Fruit fly (Drosophila melanogaster): Measurements from ENCODE around the gene Sbat.

The Sbat gene

dm6 chr2L:2878188-2878587 is at the start of gene Sbat, which contains the start of gene Prx6a:
Gene Sbat (plus strand): TSS chr2L:2878344.
Gene Prx6a (minus strand): TSS chr2L:2878232.
- TF ChIP-seq CG8301 (tag; optimal IDR thresholded peaks at IDR 0.05) = peak; percentile 55
- TF ChIP-seq CG14655 (GFP tag; optimal IDR thresholded peaks at IDR 0.05) = no peak
- no peak for TF ChIP-seq EcR (GFP tag; optimal IDR thresholded peaks at IDR 0.05)
- TF ChIP-seq CG9948 (tag; optimal IDR thresholded peaks at IDR 0.05) = peak; percentile 51
- peak; percentile 60 for TF ChIP-seq CG32121 (GFP tag; IDR thresholded peaks at IDR 0.05)
- no peak for TF ChIP-seq CG13204 (GFP tag; optimal IDR thresholded peaks at IDR 0.05)
- TF ChIP-seq Ets98B (GFP tag; IDR thresholded peaks at IDR 0.05) = peak; percentile 24; the same call in 1 of the 2 replicates
- TF ChIP-seq rn (GFP tag; IDR thresholded peaks at IDR 0.05) = no peak
- peak; percentile 67 for TF ChIP-seq CG17806 (tag; optimal IDR thresholded peaks at IDR 0.05)
- peak; percentile 34; the same call in 1 of the 3 replicates for TF ChIP-seq fd96Ca (GFP tag; IDR thresholded peaks at IDR 0.05)
- peak; percentile 48 for TF ChIP-seq Pif1A (GFP tag; optimal IDR thresholded peaks at IDR 0.05)
- peak; percentile 68 for TF ChIP-seq Snoo (tag; optimal IDR thresholded peaks at IDR 0.05)
- no peak for TF ChIP-seq Pif1B (GFP tag; optimal IDR thresholded peaks at IDR 0.05)
- peak; percentile 69 for TF ChIP-seq CG15710 (tag; optimal IDR thresholded peaks at IDR 0.05)
- peak; percentile 13; the same call in 1 of the 3 replicates for TF ChIP-seq CG4496 (GFP tag; IDR thresholded peaks at IDR 0.05)
- no peak for TF ChIP-seq CG12605 (GFP tag; IDR thresholded peaks at IDR 0.05)
- peak; percentile 54 for TF ChIP-seq CG34367 (tag; optimal IDR thresholded peaks at IDR 0.05)
- no peak for TF ChIP-seq D1 (tag; optimal IDR thresholded peaks at IDR 0.05)
- no peak for TF ChIP-seq CG10348 (GFP tag; IDR thresholded peaks at IDR 0.05)
- TF ChIP-seq gl (tag; optimal IDR thresholded peaks at IDR 0.05) = peak; percentile 16
- TF ChIP-seq CG8159 (tag; optimal IDR thresholded peaks at IDR 0.05) = peak; percentile 70

dm6 chr2L:2829637-2830340 is 48.4 kb upstream of the Sbat start, which contains the start of gene Duox:
Gene Duox (minus strand): TSS chr2L:2830248.
- TF ChIP-seq CG12605 (GFP tag; IDR thresholded peaks at IDR 0.05) (no peak), CG4496 (GFP tag; IDR thresholded peaks at IDR 0.05) (0 out of 3 replicates have a peak, but pooled peaks have one; percentile 73)

dm6 chr2L:2830341-2830800 is 47.8 kb upstream of the Sbat start:
- TF ChIP-seq CG10348 (GFP tag; IDR thresholded peaks at IDR 0.05) (peak; percentile 54), CG9948 (tag; optimal IDR thresholded peaks at IDR 0.05) (peak; percentile 95), Pif1B (GFP tag; optimal IDR thresholded peaks at IDR 0.05) (peak; percentile 90), fd96Ca (GFP tag; IDR thresholded peaks at IDR 0.05) (peak; percentile 88), CG12605 (GFP tag; IDR thresholded peaks at IDR 0.05) (0 out of 2 replicates have a peak, but pooled peaks have one; percentile 22), Ets98B (GFP tag; IDR thresholded peaks at IDR 0.05) (peak; percentile 59; the same call in 1 of the 2 replicates), CG8301 (tag; optimal IDR thresholded peaks at IDR 0.05) (peak; percentile 95), CG13204 (GFP tag; optimal IDR thresholded peaks at IDR 0.05) (peak; percentile 58), D1 (tag; optimal IDR thresholded peaks at IDR 0.05) (peak; percentile 96), gl (tag; optimal IDR thresholded peaks at IDR 0.05) (peak; percentile 67), CG15710 (tag; optimal IDR thresholded peaks at IDR 0.05) (peak; percentile 95), CG34367 (tag; optimal IDR thresholded peaks at IDR 0.05) (peak; percentile 87), EcR (GFP tag; optimal IDR thresholded peaks at IDR 0.05) (no peak), CG14655 (GFP tag; optimal IDR thresholded peaks at IDR 0.05) (peak; percentile 98), CG17806 (tag; optimal IDR thresholded peaks at IDR 0.05) (peak; percentile 90), rn (GFP tag; IDR thresholded peaks at IDR 0.05) (peak; percentile 67), CG8159 (tag; optimal IDR thresholded peaks at IDR 0.05) (peak; percentile 96), Snoo (tag; optimal IDR thresholded peaks at IDR 0.05) (peak; percentile 93), CG32121 (GFP tag; IDR thresholded peaks at IDR 0.05) (peak; percentile 84), Pif1A (GFP tag; optimal IDR thresholded peaks at IDR 0.05) (peak; percentile 88), CG4496 (GFP tag; IDR thresholded peaks at IDR 0.05) (no peak; the same call in 1 of the 3 replicates)

- TF ChIP-seq Pif1B (GFP tag; optimal IDR thresholded peaks at IDR 0.05) = no peak
- TF ChIP-seq Ets98B (GFP tag; IDR thresholded peaks at IDR 0.05) = no peak
- TF ChIP-seq CG8159 (tag; optimal IDR thresholded peaks at IDR 0.05) = no peak
- TF ChIP-seq Snoo (tag; optimal IDR thresholded peaks at IDR 0.05) = no peak
- TF ChIP-seq Pif1A (GFP tag; optimal IDR thresholded peaks at IDR 0.05) = no peak
- TF ChIP-seq CG4496 (GFP tag; IDR thresholded peaks at IDR 0.05) = no peak
- no peak for TF ChIP-seq EcR (GFP tag; optimal IDR thresholded peaks at IDR 0.05)
- TF ChIP-seq CG8301 (tag; optimal IDR thresholded peaks at IDR 0.05) = no peak
- TF ChIP-seq CG32121 (GFP tag; IDR thresholded peaks at IDR 0.05) = no peak
- no peak for TF ChIP-seq rn (GFP tag; IDR thresholded peaks at IDR 0.05)
- TF ChIP-seq CG15710 (tag; optimal IDR thresholded peaks at IDR 0.05) = no peak
- no peak for TF ChIP-seq D1 (tag; optimal IDR thresholded peaks at IDR 0.05)
- TF ChIP-seq CG13204 (GFP tag; optimal IDR thresholded peaks at IDR 0.05) = no peak
- TF ChIP-seq CG14655 (GFP tag; optimal IDR thresholded peaks at IDR 0.05) = no peak
Observed at dm6 chr2L:2837742-2838461, 40.2 kb upstream of the Sbat start, which contains the start of the genes CG3119 and Cpr23B. Gene CG3119 (minus strand): TSS chr2L:2837833. Gene Cpr23B (plus strand): TSS chr2L:2838411.

- TF ChIP-seq CG10348 (GFP tag; IDR thresholded peaks at IDR 0.05) (no peak), Pif1A (GFP tag; optimal IDR thresholded peaks at IDR 0.05) (no peak), CG14655 (GFP tag; optimal IDR thresholded peaks at IDR 0.05) (no peak)
Observed at dm6 chr2L:2839850-2840249, 38.3 kb upstream of the Sbat start, which contains the start of gene CG2975. Gene CG2975 (plus strand): TSS chr2L:2840124.
